Fruit fly (Drosophila melanogaster): ENCODE data around the gene VAChT.
A peak's percentile ranks its signal among the peaks of the same experiment; 100 is the strongest.

VAChT gene

DNA sequence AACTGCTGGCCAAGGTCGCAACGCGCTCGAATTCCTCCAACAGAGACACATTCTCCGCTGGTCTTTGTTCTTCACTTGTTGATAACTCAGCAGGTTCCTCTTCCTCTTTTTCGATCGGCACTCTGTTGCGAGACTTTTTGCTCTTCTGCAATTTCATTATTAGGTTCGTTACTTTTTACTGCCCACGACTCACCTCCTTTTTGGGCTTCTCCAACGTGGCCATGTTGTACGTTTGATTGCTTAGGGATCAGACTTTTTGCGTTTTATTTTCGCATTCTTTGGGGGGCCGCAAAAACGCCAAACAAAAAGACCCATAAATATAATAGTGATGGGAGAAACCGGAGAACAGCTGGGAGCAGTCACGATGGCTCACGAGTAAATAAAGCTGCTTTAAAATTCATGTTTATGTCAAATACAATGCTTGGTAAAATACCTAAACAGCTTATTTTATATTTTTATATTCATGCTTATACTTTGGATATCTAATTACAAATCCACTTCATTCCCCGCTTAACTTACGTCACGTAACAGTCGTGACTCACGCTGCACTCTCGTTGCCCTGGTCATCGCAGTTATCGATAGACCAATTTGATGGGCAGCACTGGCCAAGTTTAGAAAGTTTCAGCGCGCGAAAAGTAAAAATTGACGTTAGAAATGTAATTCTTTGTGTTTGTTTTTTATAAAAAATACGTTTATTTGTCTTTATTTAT, 53.4 kb downstream of the VAChT start, which contains the start of gene Epg5 (continued):
- TF ChIP-seq CG17802 (tag; optimal IDR thresholded peaks at IDR 0.05) (no peak), dmrt11E (tag; optimal IDR thresholded peaks at IDR 0.05) (peak; percentile 50), CHES-1-like (GFP tag; optimal IDR thresholded peaks at IDR 0.05) (peak; percentile 74), ind (GFP tag; optimal IDR thresholded peaks at IDR 0.05) (peak; percentile 73), CG7271 (tag; optimal IDR thresholded peaks at IDR 0.05) (no peak), Mes4 (GFP tag; optimal IDR thresholded peaks at IDR 0.05) (no peak), ara (GFP tag; IDR thresholded peaks at IDR 0.05) (no peak), Lpt (GFP tag; optimal IDR thresholded peaks at IDR 0.05) (no peak), CG2712 (tag; optimal IDR thresholded peaks at IDR 0.05) (no peak), zen2 (GFP tag; IDR thresholded peaks at IDR 0.05; ENCODE audit: partially characterized antibody) (peak; percentile 95), row (GFP tag; IDR thresholded peaks at IDR 0.05) (peak; percentile 97), CG9876 (GFP tag; optimal IDR thresholded peaks at IDR 0.05) (peak; percentile 43), YL-1 (GFP tag; optimal IDR thresholded peaks at IDR 0.05) (peak; percentile 78), hkb (optimal IDR thresholded peaks at IDR 0.05) (peak; percentile 71), hkb (GFP tag; IDR thresholded peaks at IDR 0.05) (no peak), Gug (GFP tag; IDR thresholded peaks at IDR 0.05) (peak; percentile 83; the same call in 3 of the 4 replicates), CG7357 (GFP tag; IDR thresholded peaks at IDR 0.05) (0 out of 3 replicates have a peak, but pooled peaks have one; percentile 62), CG31388 (GFP tag; optimal IDR thresholded peaks at IDR 0.05) (peak; percentile 11), gce (GFP tag; IDR thresholded peaks at IDR 0.05) (no peak), peb (GFP tag; IDR thresholded peaks at IDR 0.05) (peak; percentile 50; the same call in 1 of the 2 replicates), CG7839 (tag; optimal IDR thresholded peaks at IDR 0.05) (no peak), pfk (GFP tag; optimal IDR thresholded peaks at IDR 0.05) (no peak), CG9215 (GFP tag; IDR thresholded peaks at IDR 0.05) (peak; percentile 77), CG11560 (tag; IDR thresholded peaks at IDR 0.05) (no peak; the same call in 2 of the 3 replicates), ken (GFP tag; IDR thresholded peaks at IDR 0.05) (peak; percentile 62; the same call in 1 of the 3 replicates), ERR (GFP tag; optimal IDR thresholded peaks at IDR 0.05) (peak; percentile 20), pho (GFP tag; optimal IDR thresholded peaks at IDR 0.05) (peak; percentile 82), unc-4 (GFP tag; IDR thresholded peaks at IDR 0.05; ENCODE audit: partially characterized antibody) (peak; percentile 97), gsb (GFP tag; IDR thresholded peaks at IDR 0.05) (peak; percentile 22; the same call in 1 of the 2 replicates), CG6791 (GFP tag; IDR thresholded peaks at IDR 0.05; ENCODE audit: partially characterized antibody) (peak; percentile 95), Side (GFP tag; optimal IDR thresholded peaks at IDR 0.05) (peak; percentile 59), chif (GFP tag; optimal IDR thresholded peaks at IDR 0.05) (peak; percentile 34 to 65), CG9797 (GFP tag; optimal IDR thresholded peaks at IDR 0.05) (peak; percentile 22), esg (GFP tag; conservative IDR thresholded peaks at IDR 0.05) (peak; percentile 56), vfl (GFP tag; optimal IDR thresholded peaks at IDR 0.05) (peak; percentile 75), inv (GFP tag; IDR thresholded peaks at IDR 0.05; ENCODE audit: partially characterized antibody) (peak; percentile 98), CG11093 (GFP tag; IDR thresholded peaks at IDR 0.05) (no peak; the same call in 2 of the 3 replicates), CG15601 (tag; optimal IDR thresholded peaks at IDR 0.05) (no peak), Myb (GFP tag; optimal IDR thresholded peaks at IDR 0.05) (peak; percentile 73), Bdp1 (GFP tag; optimal IDR thresholded peaks at IDR 0.05) (peak; percentile 57), sqz (GFP tag; optimal IDR thresholded peaks at IDR 0.05) (no peak), Mrtf (GFP tag; IDR thresholded peaks at IDR 0.05) (peak; percentile 59; the same call in 2 of the 3 replicates), Doc2 (GFP tag; IDR thresholded peaks at IDR 0.05) (no peak), BEAF-32 (GFP tag; optimal IDR thresholded peaks at IDR 0.05) (peak; percentile 98), Six4 (GFP tag; optimal IDR thresholded peaks at IDR 0.05) (peak; percentile 70), dimm (GFP tag; IDR thresholded peaks at IDR 0.05) (no peak), Med (GFP tag) (peak; percentile 97), Lhr (GFP tag; optimal IDR thresholded peaks at IDR 0.05) (peak; percentile 29), bbx (GFP tag; IDR thresholded peaks at IDR 0.05; ENCODE audit: partially characterized antibody) (peak; percentile 91), ap (GFP tag; IDR thresholded peaks at IDR 0.05) (no peak)

Measured in whole organism, embryonic.